Worm (Caenorhabditis elegans) whole organism, L2 larva: ENCODE data around the gene F46G10.2.
A peak's percentile ranks its signal among the peaks of the same experiment; 100 is the strongest.

Experiments used
- C34F6.9 ChIP-seq: fragments of 150-350 bp; optimal IDR thresholded peaks from 2 replicates; lab custom pipeline; 2014; ENCODE audit warnings: missing biosample characterization, missing genetic modification characterization
- F13H6.1 ChIP-seq: sonication (generic microtip); optimal IDR thresholded peaks from 2 replicates; lab custom pipeline; 2016; ENCODE audit warnings: missing genetic modification characterization, missing compliant biosample characterization
- Y55F3AM.14 ChIP-seq: fragments of 200-800 bp; sonication (Bioruptor generic); optimal IDR thresholded peaks from 2 replicates; lab custom pipeline; 2018; ENCODE audit warnings: mild to moderate bottlenecking, missing genetic modification characterization, missing compliant biosample characterization
- ZK546.5 ChIP-seq: sonication (generic microtip); optimal IDR thresholded peaks from 2 replicates; lab custom pipeline; 2017; ENCODE audit warnings: missing biosample characterization, missing genetic modification characterization
- alr-1 ChIP-seq: fragments of 150-350 bp; optimal IDR thresholded peaks from 2 replicates; lab custom pipeline; 2014; ENCODE audit warnings: missing biosample characterization, missing genetic modification characterization
- aly-2 ChIP-seq: fragments of 150-350 bp; optimal IDR thresholded peaks from 2 replicates; lab custom pipeline; 2014; ENCODE audit warnings: missing biosample characterization, missing genetic modification characterization
- ama-1 ChIP-seq: fragments of 150-350 bp; optimal IDR thresholded peaks from 2 replicates; lab custom pipeline; 2018; ENCODE audit warnings: inconsistent platforms
- blmp-1 ChIP-seq: sonication (generic microtip); optimal IDR thresholded peaks from 2 replicates; lab custom pipeline; 2017; ENCODE audit warnings: missing genetic modification characterization, mild to moderate bottlenecking, missing compliant biosample characterization, antibody characterized with exemption, moderate library complexity; ENCODE audit not compliant: insufficient read depth
- ceh-16 ChIP-seq: fragments of 150-350 bp; optimal IDR thresholded peaks from 2 replicates; lab custom pipeline; 2014; ENCODE audit warnings: missing biosample characterization, missing genetic modification characterization
- ceh-82 ChIP-seq: fragments of 150-350 bp; optimal IDR thresholded peaks from 2 replicates; lab custom pipeline; 2014; ENCODE audit warnings: missing biosample characterization, missing genetic modification characterization
- crh-2 ChIP-seq: sonication (generic microtip); optimal IDR thresholded peaks from 2 replicates; lab custom pipeline; 2017; ENCODE audit warnings: missing biosample characterization, missing genetic modification characterization
- dmd-4 ChIP-seq: sonication (generic microtip); optimal IDR thresholded peaks from 2 replicates; lab custom pipeline; 2017; ENCODE audit warnings: missing biosample characterization, missing genetic modification characterization
- egl-27 ChIP-seq: sonication (generic microtip); optimal IDR thresholded peaks from 3 replicates; lab custom pipeline; 2017; ENCODE audit warnings: missing biosample characterization, missing genetic modification reagents, missing genetic modification characterization
- elt-1 ChIP-seq: fragments of 150-350 bp; optimal IDR thresholded peaks from 2 replicates; lab custom pipeline; 2014; ENCODE audit warnings: missing biosample characterization, missing genetic modification characterization
- elt-3 ChIP-seq: sonication (generic microtip); optimal IDR thresholded peaks from 2 replicates; lab custom pipeline; 2017; ENCODE audit warnings: missing biosample characterization, missing genetic modification characterization
- fos-1 ChIP-seq: fragments of 150-350 bp; optimal IDR thresholded peaks from 2 replicates; lab custom pipeline; 2014; ENCODE audit warnings: missing biosample characterization, missing genetic modification characterization
- gmeb-1 ChIP-seq: fragments of 150-350 bp; optimal IDR thresholded peaks from 2 replicates; lab custom pipeline; 2014; ENCODE audit warnings: missing biosample characterization, missing genetic modification characterization
- lsy-2 ChIP-seq, 2 experiments: fragments of 150-350 bp in 1 of 2; sonication (generic microtip) in 1 of 2; optimal IDR thresholded peaks; 2 replicates each; lab custom pipeline; 2014 to 2017; ENCODE audit warnings: missing biosample characterization in 2 of 2, missing genetic modification characterization in 2 of 2
- mbf-1 ChIP-seq: sonication (generic microtip); optimal IDR thresholded peaks from 2 replicates; lab custom pipeline; 2017; ENCODE audit warnings: missing biosample characterization, missing genetic modification characterization
- nhr-10 ChIP-seq: sonication (generic microtip); optimal IDR thresholded peaks from 2 replicates; lab custom pipeline; 2017; ENCODE audit warnings: missing biosample characterization, missing genetic modification characterization
- nhr-11 ChIP-seq: fragments of 150-350 bp; optimal IDR thresholded peaks from 2 replicates; lab custom pipeline; 2014; ENCODE audit warnings: missing biosample characterization, missing genetic modification characterization
- nhr-12 ChIP-seq: fragments of 150-350 bp; optimal IDR thresholded peaks from 2 replicates; lab custom pipeline; 2014; ENCODE audit warnings: missing biosample characterization, missing genetic modification characterization
- nhr-129 ChIP-seq: fragments of 150-350 bp; optimal IDR thresholded peaks from 2 replicates; lab custom pipeline; 2014; ENCODE audit warnings: missing biosample characterization, missing genetic modification characterization
- nhr-21 ChIP-seq: fragments of 150-350 bp; optimal IDR thresholded peaks from 2 replicates; lab custom pipeline; 2014; ENCODE audit warnings: missing biosample characterization, missing genetic modification characterization
- nhr-23 ChIP-seq: fragments of 150-350 bp; optimal IDR thresholded peaks from 2 replicates; lab custom pipeline; 2014; ENCODE audit warnings: missing biosample characterization, missing genetic modification reagents, missing genetic modification characterization
- nhr-237 ChIP-seq: fragments of 150-350 bp; optimal IDR thresholded peaks from 2 replicates; lab custom pipeline; 2014; ENCODE audit warnings: missing biosample characterization, missing genetic modification characterization
- nhr-25 ChIP-seq: fragments of 150-350 bp; sonication (generic microtip); optimal IDR thresholded peaks from 3 replicates; lab custom pipeline; 2014; ENCODE audit warnings: missing biosample characterization, missing genetic modification characterization
- nhr-77 ChIP-seq: fragments of 150-350 bp; optimal IDR thresholded peaks from 2 replicates; lab custom pipeline; 2014; ENCODE audit warnings: missing biosample characterization, missing genetic modification characterization
- peb-1 ChIP-seq: fragments of 150-350 bp; optimal IDR thresholded peaks from 2 replicates; lab custom pipeline; 2014; ENCODE audit warnings: missing biosample characterization, missing genetic modification characterization
- skn-1 ChIP-seq: sonication (generic microtip); optimal IDR thresholded peaks from 2 replicates; lab custom pipeline; 2017; ENCODE audit warnings: missing biosample characterization, missing genetic modification characterization
- sma-3 ChIP-seq: sonication (generic microtip); optimal IDR thresholded peaks from 2 replicates; lab custom pipeline; 2016; ENCODE audit warnings: missing genetic modification reagents, missing genetic modification characterization, missing compliant biosample characterization
- sma-9 ChIP-seq, 2 experiments: fragments of 150-350 bp in 1 of 2; sonication (generic microtip) in 1 of 2; optimal IDR thresholded peaks; 2 replicates each; lab custom pipeline; 2014 to 2016; ENCODE audit warnings: missing genetic modification characterization in 2 of 2, mild to moderate bottlenecking in 1 of 2, missing biosample characterization in 1 of 2, missing compliant biosample characterization in 1 of 2, missing genetic modification reagents in 1 of 2, moderate library complexity in 1 of 2
- snpc-4 ChIP-seq: fragments of 150-350 bp; optimal IDR thresholded peaks from 2 replicates; lab custom pipeline; 2014; ENCODE audit warnings: missing biosample characterization, missing genetic modification characterization
- unc-39 ChIP-seq: fragments of 150-350 bp; optimal IDR thresholded peaks from 2 replicates; lab custom pipeline; 2014; ENCODE audit warnings: missing biosample characterization, missing genetic modification characterization
- unc-55 ChIP-seq: fragments of 150-350 bp; sonication (generic microtip); optimal IDR thresholded peaks from 3 replicates; lab custom pipeline; 2014; ENCODE audit warnings: missing biosample characterization, missing genetic modification reagents, missing genetic modification characterization
- unc-62 ChIP-seq: fragments of 150-350 bp; optimal IDR thresholded peaks from 2 replicates; lab custom pipeline; 2014; ENCODE audit warnings: missing biosample characterization, missing genetic modification reagents, missing genetic modification characterization
- zag-1 ChIP-seq: fragments of 150-350 bp; optimal IDR thresholded peaks from 2 replicates; lab custom pipeline; 2014; ENCODE audit warnings: missing biosample characterization, missing genetic modification characterization
- ztf-1 ChIP-seq: fragments of 200-800 bp; sonication (Bioruptor generic); conservative IDR thresholded peaks from 2 replicates; pipeline ENCODE4 v1.3.6; 2022; ENCODE audit warnings: missing genetic modification characterization, missing compliant biosample characterization
- ztf-11 ChIP-seq: sonication (generic microtip); optimal IDR thresholded peaks from 2 replicates; lab custom pipeline; 2017; ENCODE audit warnings: missing biosample characterization, missing genetic modification characterization
- ztf-4 ChIP-seq: fragments of 150-350 bp; optimal IDR thresholded peaks from 2 replicates; lab custom pipeline; 2014; ENCODE audit warnings: missing biosample characterization, missing genetic modification characterization

Gene F46G10.2

DNA sequence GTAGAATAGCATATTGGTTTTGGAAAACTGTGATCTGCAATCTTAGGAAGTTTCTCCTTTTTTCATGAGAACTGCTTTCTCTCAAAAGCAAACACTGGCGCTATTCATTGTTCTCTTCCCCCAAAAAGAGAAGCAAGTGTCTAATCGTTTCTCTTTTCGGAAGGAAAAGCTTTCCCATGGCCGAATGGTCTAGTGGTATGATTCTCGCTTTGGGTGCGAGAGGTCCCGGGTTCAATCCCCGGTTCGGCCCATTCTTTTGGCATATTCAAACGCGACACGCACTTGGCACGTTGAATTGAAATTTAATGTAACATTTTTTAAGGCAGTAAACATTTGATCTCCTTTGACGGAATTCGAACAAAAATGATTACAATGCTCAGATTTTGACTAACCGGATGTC is 14.9 kb upstream of the F46G10.2 start:
- TF ChIP-seq unc-55 (GFP tag; lab: Kevin White, UChicago) (peak; percentile 14), peb-1 (no peak), elt-1 (tag; lab: Kevin White, UChicago) (no peak), unc-39 (tag; lab: Kevin White, UChicago) (no peak)

DNA sequence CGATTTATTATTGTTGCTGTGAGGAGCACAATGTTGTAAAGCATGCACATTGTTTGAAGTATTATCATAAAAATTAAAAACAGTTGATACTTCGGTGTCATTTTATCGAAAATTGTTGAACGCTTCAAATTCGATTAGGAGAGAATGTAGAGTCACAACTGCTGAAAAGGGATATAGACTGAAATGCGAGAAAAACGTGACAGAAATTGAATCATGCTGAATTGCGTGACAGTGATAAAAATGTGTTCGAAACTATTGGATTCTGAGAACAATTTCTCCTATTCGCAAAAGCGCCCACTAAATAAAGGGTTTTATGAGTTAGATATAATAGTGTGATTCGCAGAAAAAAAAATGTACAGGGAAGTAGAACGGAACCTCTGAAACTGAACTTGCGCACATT is 14.0 kb upstream of the F46G10.2 start, which contains the start of gene srxa-8:
srxa-8 (minus strand) TSS at position 101 of the 400 bp plus-strand sequence.
- TF ChIP-seq peb-1 (no peak), nhr-12 (tag; lab: Kevin White, UChicago) (no peak), nhr-23 (tag; lab: Kevin White, UChicago) (no peak), nhr-10 (tag; lab: Kevin White, UChicago) (no peak), zag-1 (tag; lab: Kevin White, UChicago) (no peak), Y55F3AM.14 (GFP tag; lab: Kevin White, UChicago) (no peak), skn-1 (tag; lab: Kevin White, UChicago) (no peak), nhr-11 (tag; lab: Kevin White, UChicago) (no peak), unc-55 (GFP tag; lab: Kevin White, UChicago) (no peak), ceh-16 (tag; lab: Kevin White, UChicago) (no peak), sma-9 (GFP tag; optimal IDR thresholded peaks at IDR 0.05; lab: Kevin White, UChicago) (no peak), sma-9 (tag; optimal IDR thresholded peaks at IDR 0.05; lab: Kevin White, UChicago) (no peak), ztf-11 (tag; lab: Kevin White, UChicago) (no peak)

DNA sequence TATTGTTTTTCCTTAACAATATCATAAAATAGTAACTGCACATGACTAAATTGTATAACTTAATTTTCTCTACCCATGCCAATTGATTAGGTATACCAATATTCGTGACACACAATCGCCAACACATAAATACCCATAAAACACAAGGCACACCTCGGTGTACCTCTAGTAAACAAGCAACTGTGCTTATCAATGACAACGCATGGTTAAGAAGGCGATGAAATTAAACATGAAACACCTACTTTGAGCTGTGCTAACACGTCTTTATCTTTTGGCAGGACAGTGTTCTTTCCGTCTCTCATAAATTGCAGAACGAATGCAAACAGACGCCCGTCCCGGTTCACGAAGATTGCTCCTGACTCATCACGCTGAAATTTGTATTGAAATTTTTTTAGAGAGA is 12.0 kb upstream of the F46G10.2 start:
- TF ChIP-seq fos-1 (tag; lab: Kevin White, UChicago) = peak; percentile 96
- peak; percentile 21 for TF ChIP-seq F13H6.1
- TF ChIP-seq gmeb-1 (tag; lab: Kevin White, UChicago) = peak; percentile 53
- peak; percentile 83 for TF ChIP-seq crh-2 (tag; lab: Kevin White, UChicago)
- TF ChIP-seq nhr-129 (tag; lab: Kevin White, UChicago) = peak; percentile 14
- TF ChIP-seq sma-9 (GFP tag; optimal IDR thresholded peaks at IDR 0.05; lab: Kevin White, UChicago) = peak; percentile 73
- no peak for TF ChIP-seq sma-9 (tag; optimal IDR thresholded peaks at IDR 0.05; lab: Kevin White, UChicago)
- peak; percentile 11 for TF ChIP-seq sma-3 (GFP tag; lab: Kevin White, UChicago)
- peak in 1 of 2 experiments; percentile 1 for TF ChIP-seq lsy-2 (tag; optimal IDR thresholded peaks at IDR 0.05; lab: Kevin White, UChicago)
- no peak for TF ChIP-seq nhr-11 (tag; lab: Kevin White, UChicago)
- TF ChIP-seq snpc-4 (tag; lab: Kevin White, UChicago) = no peak
- TF ChIP-seq mbf-1 (tag; lab: Kevin White, UChicago) = no peak

DNA sequence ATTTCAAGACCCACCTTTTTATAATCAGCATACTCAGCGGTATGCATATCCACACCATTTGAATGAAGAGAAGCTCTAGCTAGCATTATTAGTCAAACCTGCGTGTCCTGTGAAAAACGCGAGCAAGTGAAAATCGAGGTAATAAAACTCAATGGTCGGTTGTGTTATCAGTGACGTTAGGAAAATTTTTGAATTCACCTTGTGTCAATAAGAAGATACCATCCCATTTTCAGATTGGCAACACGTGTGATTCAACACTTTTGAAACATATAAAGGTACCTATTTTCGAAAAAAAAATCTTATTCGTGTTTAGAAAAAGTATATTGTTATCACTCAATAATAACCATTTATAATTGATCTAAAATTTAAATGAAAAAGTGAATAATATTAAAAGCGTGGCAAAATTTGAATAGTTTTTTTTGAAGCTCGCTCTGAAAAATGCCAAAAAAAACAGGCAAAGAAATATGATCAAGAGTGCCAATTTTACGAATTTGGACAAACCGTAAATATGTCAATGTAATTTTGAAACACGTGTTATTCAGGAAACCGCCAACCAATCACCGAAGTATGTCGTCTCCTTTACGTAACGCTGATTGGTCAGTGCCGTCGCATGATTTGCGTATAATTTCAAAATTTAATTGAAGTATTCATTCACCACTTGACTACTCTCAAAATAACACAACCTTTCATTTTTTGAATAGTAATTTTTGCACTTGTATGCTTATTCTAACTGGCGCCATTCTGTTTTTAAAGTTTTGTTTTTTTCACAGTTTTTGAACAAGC is 10.9 kb upstream of the F46G10.2 start, which contains the start of gene F46G10.1:
F46G10.1 (minus strand) TSS at position 115 of the 783 bp plus-strand sequence.
- TF ChIP-seq sma-9 (GFP tag; optimal IDR thresholded peaks at IDR 0.05; lab: Kevin White, UChicago) (peak; percentile 49), sma-9 (tag; optimal IDR thresholded peaks at IDR 0.05; lab: Kevin White, UChicago) (no peak), ceh-16 (tag; lab: Kevin White, UChicago) (no peak), egl-27 (tag; lab: Kevin White, UChicago) (no peak), fos-1 (tag; lab: Kevin White, UChicago) (peak; percentile 86), crh-2 (tag; lab: Kevin White, UChicago) (peak; percentile 45)

- no peak for TF ChIP-seq ceh-82 (tag; lab: Kevin White, UChicago)
- no peak for TF ChIP-seq alr-1 (tag; lab: Kevin White, UChicago)
- peak; percentile 76 for TF ChIP-seq sma-3 (GFP tag; lab: Kevin White, UChicago)
- peak; percentile 2 for TF ChIP-seq fos-1 (tag; lab: Kevin White, UChicago)
- no peak for TF ChIP-seq mbf-1 (tag; lab: Kevin White, UChicago)
- TF ChIP-seq ztf-1 (GFP tag; lab: Robert Waterston, UW) = no peak
- TF ChIP-seq aly-2 = no peak
- no peak for TF ChIP-seq unc-62 (GFP tag; lab: Kevin White, UChicago)
- TF ChIP-seq ztf-11 (tag; lab: Kevin White, UChicago) = no peak
- TF ChIP-seq nhr-25 (tag; lab: Kevin White, UChicago) = peak; percentile 77
- TF ChIP-seq nhr-77 = no peak
- no peak for TF ChIP-seq elt-3 (tag; lab: Kevin White, UChicago)
- no peak for TF ChIP-seq peb-1
- TF ChIP-seq ZK546.5 (tag; lab: Kevin White, UChicago) = no peak
- TF ChIP-seq nhr-23 (tag; lab: Kevin White, UChicago) = no peak
- no peak for TF ChIP-seq ama-1
- no peak for TF ChIP-seq nhr-129 (tag; lab: Kevin White, UChicago)
- no peak for TF ChIP-seq nhr-10 (tag; lab: Kevin White, UChicago)
- TF ChIP-seq gmeb-1 (tag; lab: Kevin White, UChicago) = no peak
- TF ChIP-seq sma-9 (GFP tag; optimal IDR thresholded peaks at IDR 0.05; lab: Kevin White, UChicago) = peak; percentile 59
- TF ChIP-seq sma-9 (tag; optimal IDR thresholded peaks at IDR 0.05; lab: Kevin White, UChicago) = no peak
- TF ChIP-seq elt-1 (tag; lab: Kevin White, UChicago) = no peak
- TF ChIP-seq nhr-21 (tag; lab: Kevin White, UChicago) = peak; percentile 33
- no peak for TF ChIP-seq nhr-237 (tag; lab: Kevin White, UChicago)
- no peak for TF ChIP-seq C34F6.9 (tag; lab: Kevin White, UChicago)
- TF ChIP-seq blmp-1 (tag; lab: Kevin White, UChicago) = no peak
- no peak for TF ChIP-seq skn-1 (tag; lab: Kevin White, UChicago)
- no peak for TF ChIP-seq dmd-4
- TF ChIP-seq ztf-4 (tag; lab: Kevin White, UChicago) = no peak
- no peak for TF ChIP-seq Y55F3AM.14 (GFP tag; lab: Kevin White, UChicago)
Observed at ce11 chrX:13315093-13315492, 7.7 kb upstream of the F46G10.2 start.
